Comparison of ENCODE assay signal across 2 fruit fly cellular contexts in the genomic region with DNA sequence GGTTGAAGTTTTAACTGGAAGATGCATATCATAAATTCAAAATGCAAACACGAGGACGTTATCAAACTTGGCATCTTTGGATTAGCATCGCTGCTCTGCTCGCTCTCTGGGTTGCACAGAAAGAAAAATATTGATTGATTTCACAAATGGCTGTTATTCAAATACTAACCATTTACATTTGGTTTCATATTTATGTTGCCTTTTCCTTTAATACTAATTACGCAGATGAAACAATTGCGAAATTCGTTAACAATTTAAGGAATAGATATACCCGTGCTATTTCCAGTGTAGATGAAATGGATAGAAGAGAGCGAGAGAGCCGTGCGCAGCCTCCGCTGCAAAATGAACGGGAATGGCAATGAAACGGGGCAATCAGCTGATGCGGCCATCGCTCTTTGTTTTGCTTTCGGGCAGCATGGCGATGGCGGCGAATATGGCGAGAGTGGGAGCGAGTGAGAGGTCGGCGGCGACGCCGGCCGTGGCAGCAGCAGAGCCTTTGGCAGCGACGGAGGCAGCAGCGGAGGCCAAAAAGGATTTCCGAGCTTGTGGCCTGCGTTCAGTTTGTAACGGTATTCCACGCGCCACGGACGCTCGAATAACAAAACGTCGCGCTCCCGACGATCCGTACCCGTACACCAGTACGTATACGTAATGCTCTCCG.
TF ChIP-seq lines count a peak whose summit lies in the region.

A gene (plus strand): TSS at position 568 of the 661 bp plus-strand sequence.

TF ChIP-seq in whole organism, embryonic, 481 proteins besides CTCF, POLR2A, EP300 and RAD21 (continued from another document and continues in another):
- peak; percentile 88 for TF ChIP-seq D19B (GFP tag; optimal IDR thresholded peaks at IDR 0.05; lab: Kevin White, UChicago)
- peak; percentile 77 for TF ChIP-seq dimm (GFP tag; IDR thresholded peaks at IDR 0.05; lab: Robert Waterston, UW)
- TF ChIP-seq dpn (GFP tag; optimal IDR thresholded peaks at IDR 0.05; lab: Kevin White, UChicago) = peak; percentile 96
- TF ChIP-seq CG7745 (tag; optimal IDR thresholded peaks at IDR 0.05; lab: Kevin White, UChicago) = no peak
- no peak for TF ChIP-seq Dll (GFP tag; IDR thresholded peaks at IDR 0.05; lab: Robert Waterston, UW; ENCODE audit: partially characterized antibody)
- TF ChIP-seq CG10321 (GFP tag; IDR thresholded peaks at IDR 0.05; lab: Robert Waterston, UW) = peak; percentile 80
- TF ChIP-seq pnt (GFP tag; optimal IDR thresholded peaks at IDR 0.05; lab: Kevin White, UChicago) = peak; percentile 96
- TF ChIP-seq wek (GFP tag; optimal IDR thresholded peaks at IDR 0.05; lab: Kevin White, UChicago) = peak; percentile 89
- TF ChIP-seq fd3F (GFP tag; optimal IDR thresholded peaks at IDR 0.05; lab: Kevin White, UChicago) = peak; percentile 93
- peak; percentile 68 for TF ChIP-seq Nf-YC (tag; optimal IDR thresholded peaks at IDR 0.05; lab: Kevin White, UChicago)
- peak; percentile 88 for TF ChIP-seq danr (GFP tag; IDR thresholded peaks at IDR 0.05; lab: Robert Waterston, UW)
- TF ChIP-seq CG7839 (tag; optimal IDR thresholded peaks at IDR 0.05; lab: Kevin White, UChicago) = peak; percentile 97
- TF ChIP-seq NFAT (GFP tag; IDR thresholded peaks at IDR 0.05; lab: Robert Waterston, UW) = peak; percentile 93
- TF ChIP-seq gfzf (GFP tag; optimal IDR thresholded peaks at IDR 0.05; lab: Kevin White, UChicago) = peak; percentile 9
- TF ChIP-seq odd (GFP tag; optimal IDR thresholded peaks at IDR 0.05; lab: Kevin White, UChicago) = peak; percentile 89
- peak; percentile 75 for TF ChIP-seq CG6654 (GFP tag; optimal IDR thresholded peaks at IDR 0.05; lab: Kevin White, UChicago)
- peak; percentile 96 for TF ChIP-seq Abd-B (GFP tag; optimal IDR thresholded peaks at IDR 0.05; lab: Kevin White, UChicago)
- peak; percentile 33 for TF ChIP-seq CG9797 (GFP tag; optimal IDR thresholded peaks at IDR 0.05; lab: Kevin White, UChicago)
- TF ChIP-seq caup (GFP tag; optimal IDR thresholded peaks at IDR 0.05; lab: Kevin White, UChicago; ENCODE audit: severe bottlenecking) = peak; percentile 96
- TF ChIP-seq CG31388 (GFP tag; optimal IDR thresholded peaks at IDR 0.05; lab: Kevin White, UChicago) = peak; percentile 91
- peak; percentile 96 for TF ChIP-seq row (GFP tag; IDR thresholded peaks at IDR 0.05; lab: Robert Waterston, UW)
- peak; percentile 95 for TF ChIP-seq CG7556 (GFP tag; optimal IDR thresholded peaks at IDR 0.05; lab: Kevin White, UChicago)
- peak; percentile 86 for TF ChIP-seq Bdp1 (GFP tag; optimal IDR thresholded peaks at IDR 0.05; lab: Kevin White, UChicago)
- peak; percentile 77 for TF ChIP-seq CG7928 (GFP tag; optimal IDR thresholded peaks at IDR 0.05; lab: Kevin White, UChicago)
- peak; percentile 70 for TF ChIP-seq zf30C (GFP tag; optimal IDR thresholded peaks at IDR 0.05; lab: Kevin White, UChicago)
- TF ChIP-seq Camta (GFP tag; optimal IDR thresholded peaks at IDR 0.05; lab: Kevin White, UChicago) = peak; percentile 95
- peak; percentile 94 for TF ChIP-seq CG1024 (GFP tag; IDR thresholded peaks at IDR 0.05; lab: Robert Waterston, UW)
- peak; percentile 88 for TF ChIP-seq tup (GFP tag; optimal IDR thresholded peaks at IDR 0.05; lab: Kevin White, UChicago)
- peak; percentile 95 for TF ChIP-seq H15 (GFP tag; IDR thresholded peaks at IDR 0.05; lab: Robert Waterston, UW)
- TF ChIP-seq CG17829 (tag; optimal IDR thresholded peaks at IDR 0.05; lab: Kevin White, UChicago) = peak; percentile 95
- peak; percentile 93 for TF ChIP-seq CG10209 (GFP tag; optimal IDR thresholded peaks at IDR 0.05; lab: Kevin White, UChicago)
- TF ChIP-seq CG7357 (GFP tag; IDR thresholded peaks at IDR 0.05; lab: Robert Waterston, UW) = peak; percentile 87
- peak; percentile 93 for TF ChIP-seq zfh2 (GFP tag; optimal IDR thresholded peaks at IDR 0.05; lab: Kevin White, UChicago)
- peak; percentile 95 for TF ChIP-seq btn (GFP tag; optimal IDR thresholded peaks at IDR 0.05; lab: Kevin White, UChicago)
- peak; percentile 68 for TF ChIP-seq CG3995 (GFP tag; optimal IDR thresholded peaks at IDR 0.05; lab: Kevin White, UChicago)
- peak; percentile 82 for TF ChIP-seq CG4617 (GFP tag; optimal IDR thresholded peaks at IDR 0.05; lab: Kevin White, UChicago; ENCODE audit: borderline replicate concordance)
- TF ChIP-seq CG5953 (GFP tag; IDR thresholded peaks at IDR 0.05; lab: Robert Waterston, UW) = peak; percentile 93
- TF ChIP-seq Hey (tag; optimal IDR thresholded peaks at IDR 0.05; lab: Kevin White, UChicago) = peak; percentile 47
- peak; percentile 97 for TF ChIP-seq sob (GFP tag; IDR thresholded peaks at IDR 0.05; lab: Robert Waterston, UW)
- TF ChIP-seq Dek (tag; optimal IDR thresholded peaks at IDR 0.05; lab: Kevin White, UChicago) = peak; percentile 94
- TF ChIP-seq CG42726 (GFP tag; IDR thresholded peaks at IDR 0.05; lab: Robert Waterston, UW; ENCODE audit: partially characterized antibody) = 0 out of 2 replicates have a peak, but pooled peaks have one; percentile 13
- peak; percentile 92 for TF ChIP-seq CG13894 (tag; optimal IDR thresholded peaks at IDR 0.05; lab: Kevin White, UChicago)
- TF ChIP-seq disco-r (GFP tag; optimal IDR thresholded peaks at IDR 0.05; lab: Kevin White, UChicago) = peak; percentile 91
- TF ChIP-seq ERR (GFP tag; optimal IDR thresholded peaks at IDR 0.05; lab: Kevin White, UChicago) = peak; percentile 94
- TF ChIP-seq sens-2 (GFP tag; IDR thresholded peaks at IDR 0.05; lab: Robert Waterston, UW) = peak; percentile 88
- peak; percentile 90 for TF ChIP-seq schlank (tag; optimal IDR thresholded peaks at IDR 0.05; lab: Kevin White, UChicago)
- TF ChIP-seq CG6175 (GFP tag; IDR thresholded peaks at IDR 0.05; lab: Robert Waterston, UW) = peak; percentile 89
- peak; percentile 63 for TF ChIP-seq CG7271 (tag; optimal IDR thresholded peaks at IDR 0.05; lab: Kevin White, UChicago)
- TF ChIP-seq Drgx (GFP tag; IDR thresholded peaks at IDR 0.05; lab: Robert Waterston, UW) = peak; percentile 94
- TF ChIP-seq Rfx (GFP tag; IDR thresholded peaks at IDR 0.05; lab: Robert Waterston, UW) = peak; percentile 98
- TF ChIP-seq Oli (tag; optimal IDR thresholded peaks at IDR 0.05; lab: Kevin White, UChicago) = peak; percentile 96
- peak; percentile 92 for TF ChIP-seq CG12744 (GFP tag; optimal IDR thresholded peaks at IDR 0.05; lab: Kevin White, UChicago)
- no peak for TF ChIP-seq inv (GFP tag; IDR thresholded peaks at IDR 0.05; lab: Robert Waterston, UW; ENCODE audit: partially characterized antibody)
- peak; percentile 97 for TF ChIP-seq CG32532 (GFP tag; IDR thresholded peaks at IDR 0.05; lab: Robert Waterston, UW)
- peak; percentile 78 for TF ChIP-seq CG14710 (tag; optimal IDR thresholded peaks at IDR 0.05; lab: Kevin White, UChicago)
- TF ChIP-seq Blimp-1 (GFP tag; optimal IDR thresholded peaks at IDR 0.05; lab: Kevin White, UChicago) = peak; percentile 94
- TF ChIP-seq sens (GFP tag; lab: Kevin White, UChicago) = peak; percentile 99
- peak; percentile 98 for TF ChIP-seq Dbx (GFP tag; IDR thresholded peaks at IDR 0.05; lab: Robert Waterston, UW)
- peak; percentile 94 for TF ChIP-seq sr (GFP tag; IDR thresholded peaks at IDR 0.05; lab: Robert Waterston, UW)
- TF ChIP-seq Elba2 (GFP tag; optimal IDR thresholded peaks at IDR 0.05; lab: Kevin White, UChicago) = peak; percentile 15
- TF ChIP-seq lmd (GFP tag; IDR thresholded peaks at IDR 0.05; lab: Robert Waterston, UW) = peak; percentile 96

TF ChIP-seq in whole organism, prepupa, 60 proteins besides CTCF, POLR2A, EP300 and RAD21 (continued from another document):
- TF ChIP-seq CG9139 (GFP tag; optimal IDR thresholded peaks at IDR 0.05; lab: Kevin White, UChicago) = peak; percentile 64
- TF ChIP-seq Sox102F (GFP tag; optimal IDR thresholded peaks at IDR 0.05; lab: Kevin White, UChicago) = peak; percentile 88
- peak; percentile 88 for TF ChIP-seq dsx (GFP tag; optimal IDR thresholded peaks at IDR 0.05; lab: Kevin White, UChicago; ENCODE audit: poor library complexity, severe bottlenecking)
- peak; percentile 90 for TF ChIP-seq Hr39 (GFP tag; optimal IDR thresholded peaks at IDR 0.05; lab: Kevin White, UChicago)
- TF ChIP-seq net (GFP tag; optimal IDR thresholded peaks at IDR 0.05; lab: Kevin White, UChicago) = peak; percentile 91
- TF ChIP-seq Ets21C (GFP tag; optimal IDR thresholded peaks at IDR 0.05; lab: Kevin White, UChicago) = peak; percentile 82
- TF ChIP-seq esn (GFP tag; optimal IDR thresholded peaks at IDR 0.05; lab: Kevin White, UChicago) = peak; percentile 91
- peak; percentile 76 for TF ChIP-seq dac (GFP tag; optimal IDR thresholded peaks at IDR 0.05; lab: Kevin White, UChicago)
- peak; percentile 76 for TF ChIP-seq vri (GFP tag; optimal IDR thresholded peaks at IDR 0.05; lab: Kevin White, UChicago)
- peak; percentile 96 for TF ChIP-seq CG6163 (GFP tag; IDR thresholded peaks at IDR 0.05; lab: Robert Waterston, UW)
- TF ChIP-seq Eip75B (GFP tag; optimal IDR thresholded peaks at IDR 0.05; lab: Kevin White, UChicago) = peak; percentile 94
- TF ChIP-seq Eip93F (GFP tag; optimal IDR thresholded peaks at IDR 0.05; lab: Kevin White, UChicago) = peak; percentile 38
